Fruit fly (Drosophila melanogaster) whole organism, embryonic: ENCODE data around the gene Zpr1.

Experiments used
- ATbp ChIP-seq: fragments of 200-800 bp; sonication (Bioruptor generic); optimal IDR thresholded peaks from 2 replicates; lab custom pipeline; 2017; ENCODE audit warnings: missing biosample characterization, mild to moderate bottlenecking, missing genetic modification characterization, missing genetic modification reagents
- Aef1 ChIP-seq: fragments of 200-800 bp; sonication (Bioruptor generic); IDR thresholded peaks from 3 replicates; pipeline ENCODE4 v1.3.6; 2022; ENCODE audit warnings: missing biosample characterization, missing genetic modification characterization
- Antp ChIP-seq: fragments of 200-800 bp; sonication (Bioruptor generic); optimal IDR thresholded peaks from 3 replicates; lab custom pipeline; 2016; ENCODE audit warnings: missing biosample characterization, missing genetic modification characterization
- Atf6 ChIP-seq: fragments of 200-800 bp; sonication (Bioruptor generic); IDR thresholded peaks from 2 replicates; pipeline ENCODE4 v1.3.6; 2022; ENCODE audit warnings: missing biosample characterization, missing genetic modification characterization
- BtbVII ChIP-seq: fragments of 200-800 bp; sonication (Bioruptor generic); optimal IDR thresholded peaks from 3 replicates; lab custom pipeline; 2017; ENCODE audit warnings: missing biosample characterization, mild to moderate bottlenecking, missing genetic modification characterization
- CG10267 ChIP-seq: fragments of 200-800 bp; sonication (Bioruptor generic); optimal IDR thresholded peaks from 2 replicates; lab custom pipeline; 2018; ENCODE audit warnings: missing biosample characterization, mild to moderate bottlenecking, missing genetic modification characterization, moderate library complexity
- CG10366 ChIP-seq: fragments of 200-800 bp; sonication (Bioruptor generic); IDR thresholded peaks from 2 replicates; pipeline ENCODE4 v1.3.6; 2022; ENCODE audit warnings: missing biosample characterization, missing genetic modification characterization
- CG10979 ChIP-seq: fragments of 200-800 bp; sonication (Bioruptor generic); optimal IDR thresholded peaks from 2 replicates; lab custom pipeline; 2018; ENCODE audit warnings: missing biosample characterization, mild to moderate bottlenecking, missing genetic modification characterization, moderate library complexity
- CG11560 ChIP-seq: fragments of 200-800 bp; sonication (Bioruptor generic); IDR thresholded peaks from 3 replicates; pipeline ENCODE4 v1.3.6; 2022; ENCODE audit warnings: missing biosample characterization, missing genetic modification characterization
- CG11696 ChIP-seq: fragments of 200-800 bp; sonication (Bioruptor generic); IDR thresholded peaks from 2 replicates; pipeline ENCODE4 v1.3.6; 2022; ENCODE audit warnings: missing biosample characterization, missing genetic modification characterization
- CG14667 ChIP-seq: fragments of 200-800 bp; sonication (Bioruptor generic); IDR thresholded peaks from 2 replicates; pipeline ENCODE4 v1.3.6; 2022; ENCODE audit warnings: missing biosample characterization, missing genetic modification characterization
- CG14860 ChIP-seq: fragments of 200-800 bp; sonication (Bioruptor generic); IDR thresholded peaks from 3 replicates; pipeline ENCODE4 v1.3.6; 2022; ENCODE audit warnings: missing biosample characterization, missing genetic modification characterization; ENCODE audit not compliant: partially characterized antibody
- CG16863 ChIP-seq: fragments of 200-800 bp; sonication (Bioruptor generic); optimal IDR thresholded peaks from 3 replicates; lab custom pipeline; 2016; ENCODE audit warnings: missing biosample characterization, missing genetic modification characterization
- CG17359 ChIP-seq: fragments of 200-800 bp; sonication (Bioruptor generic); optimal IDR thresholded peaks from 3 replicates; lab custom pipeline; 2018; ENCODE audit warnings: missing biosample characterization, mild to moderate bottlenecking, missing genetic modification characterization, moderate library complexity
- CG17385 ChIP-seq: fragments of 200-800 bp; sonication (Bioruptor generic); optimal IDR thresholded peaks from 3 replicates; lab custom pipeline; 2018; ENCODE audit warnings: missing biosample characterization, mild to moderate bottlenecking, missing genetic modification characterization
- CG17829 ChIP-seq: fragments of 200-800 bp; optimal IDR thresholded peaks from 2 replicates; lab custom pipeline; 2019; ENCODE audit warnings: missing biosample characterization, mild to moderate bottlenecking, missing genetic modification characterization, moderate library complexity
- CG5245 ChIP-seq: fragments of 200-800 bp; sonication (Bioruptor generic); optimal IDR thresholded peaks from 3 replicates; lab custom pipeline; 2016; ENCODE audit warnings: missing biosample characterization, missing genetic modification characterization
- CG6254 ChIP-seq: fragments of 200-800 bp; sonication (Bioruptor generic); optimal IDR thresholded peaks from 3 replicates; lab custom pipeline; 2017; ENCODE audit warnings: mild to moderate bottlenecking, missing biosample characterization, missing genetic modification reagents, missing genetic modification characterization
- CG6683 ChIP-seq: fragments of 200-800 bp; sonication (Bioruptor generic); optimal IDR thresholded peaks from 2 replicates; lab custom pipeline; 2017; ENCODE audit warnings: missing biosample characterization, mild to moderate bottlenecking, missing genetic modification characterization, missing genetic modification reagents
- CG6689 ChIP-seq: fragments of 200-800 bp; sonication (Bioruptor generic); IDR thresholded peaks from 2 replicates; pipeline ENCODE4 v1.3.6; 2022; ENCODE audit warnings: missing biosample characterization, missing genetic modification characterization
- CG6854 ChIP-seq: fragments of 200-800 bp; sonication (Bioruptor generic); optimal IDR thresholded peaks from 3 replicates; lab custom pipeline; 2017; ENCODE audit warnings: missing biosample characterization, mild to moderate bottlenecking, missing genetic modification characterization
- CG8290 ChIP-seq, 3 experiments: fragments of 200-800 bp; sonication (Bioruptor generic); optimal IDR thresholded peaks; 2 replicates each; lab custom pipeline; 2016 to 2019; ENCODE audit warnings: missing biosample characterization in 3 of 3, missing genetic modification characterization in 3 of 3, mild to moderate bottlenecking in 2 of 3, moderate library complexity in 1 of 3
- CG8388 ChIP-seq: fragments of 200-800 bp; sonication (Bioruptor generic); optimal IDR thresholded peaks from 2 replicates; lab custom pipeline; 2019; ENCODE audit warnings: missing biosample characterization, mild to moderate bottlenecking, missing genetic modification characterization, moderate library complexity
- CG8478 ChIP-seq: fragments of >200 bp; optimal IDR thresholded peaks from 2 replicates; lab custom pipeline; 2018
- CG9817 ChIP-seq: fragments of 200-800 bp; sonication (Bioruptor generic); optimal IDR thresholded peaks from 2 replicates; lab custom pipeline; 2018; ENCODE audit warnings: missing biosample characterization, mild to moderate bottlenecking, missing genetic modification characterization, moderate library complexity
- GATAe ChIP-seq: fragments of 200-800 bp; sonication (Bioruptor generic); conservative IDR thresholded peaks from 2 replicates; pipeline ENCODE4 v1.3.6; 2022; ENCODE audit warnings: missing biosample characterization, missing genetic modification characterization
- HLH3B ChIP-seq: fragments of 200-800 bp; sonication (Bioruptor generic); IDR thresholded peaks from 2 replicates; pipeline ENCODE4 v1.3.6; 2022; ENCODE audit warnings: missing biosample characterization, missing genetic modification characterization
- Lpt ChIP-seq: fragments of >200 bp; optimal IDR thresholded peaks from 2 replicates; lab custom pipeline; 2018; ENCODE audit warnings: missing biosample characterization, missing genetic modification characterization
- Meics ChIP-seq: fragments of 200-800 bp; sonication (Bioruptor generic); optimal IDR thresholded peaks from 2 replicates; lab custom pipeline; 2017; ENCODE audit warnings: missing biosample characterization, mild to moderate bottlenecking, missing genetic modification characterization
- Mes4 ChIP-seq: fragments of 200-800 bp; sonication (Bioruptor generic); optimal IDR thresholded peaks from 2 replicates; lab custom pipeline; 2016; ENCODE audit warnings: missing biosample characterization, missing genetic modification characterization
- NC2β ChIP-seq: fragments of 200-800 bp; sonication (Bioruptor generic); optimal IDR thresholded peaks from 2 replicates; lab custom pipeline; 2016; ENCODE audit warnings: missing biosample characterization, missing genetic modification characterization
- Sry-δ ChIP-seq: fragments of 200-800 bp; sonication (Bioruptor generic); optimal IDR thresholded peaks from 2 replicates; lab custom pipeline; 2016; ENCODE audit warnings: missing biosample characterization, missing genetic modification characterization
- bowl ChIP-seq: fragments of 200-800 bp; sonication (Bioruptor generic); IDR thresholded peaks from 2 replicates; pipeline ENCODE4 v1.3.6; 2022; ENCODE audit warnings: missing biosample characterization, missing genetic modification characterization
- br ChIP-seq: fragments of >200 bp; optimal IDR thresholded peaks from 2 replicates; lab custom pipeline; 2017
- danr ChIP-seq: fragments of 200-800 bp; sonication (Bioruptor generic); IDR thresholded peaks from 2 replicates; pipeline ENCODE4 v1.3.6; 2022; ENCODE audit warnings: missing biosample characterization, missing genetic modification characterization
- esg ChIP-seq: fragments of 200-800 bp; sonication (Bioruptor generic); conservative IDR thresholded peaks from 2 replicates; pipeline ENCODE4 v1.3.6; 2022; ENCODE audit warnings: missing biosample characterization, missing genetic modification characterization
- eve ChIP-seq, 2 experiments: fragments of >200 bp; optimal IDR thresholded peaks; 2 replicates each; lab custom pipeline; 2017; ENCODE audit warnings: missing biosample characterization in 2 of 2, missing genetic modification characterization in 2 of 2
- fd3F ChIP-seq: fragments of 200-800 bp; sonication (Bioruptor generic); optimal IDR thresholded peaks from 2 replicates; lab custom pipeline; 2018; ENCODE audit warnings: missing biosample characterization, mild to moderate bottlenecking, missing genetic modification characterization, moderate library complexity
- gce ChIP-seq: fragments of 200-800 bp; sonication (Bioruptor generic); IDR thresholded peaks from 3 replicates; pipeline ENCODE4 v1.3.6; 2022; ENCODE audit warnings: missing biosample characterization, missing genetic modification characterization
- grn ChIP-seq: fragments of 200-800 bp; sonication (Bioruptor generic); optimal IDR thresholded peaks from 3 replicates; lab custom pipeline; 2017; ENCODE audit warnings: missing biosample characterization, missing genetic modification characterization
- her ChIP-seq: fragments of 200-800 bp; sonication (Bioruptor generic); optimal IDR thresholded peaks from 2 replicates; lab custom pipeline; 2016; ENCODE audit warnings: missing biosample characterization, missing genetic modification characterization
- insv ChIP-seq, 2 experiments: fragments of 200-800 bp; sonication (Bioruptor generic); optimal IDR thresholded peaks; 3 replicates each; lab custom pipeline; 2016 to 2018; ENCODE audit warnings: missing biosample characterization in 2 of 2, missing genetic modification characterization in 2 of 2
- kay ChIP-seq: fragments of 200-800 bp; sonication (Bioruptor generic); optimal IDR thresholded peaks from 2 replicates; lab custom pipeline; 2016; ENCODE audit warnings: missing biosample characterization, missing genetic modification characterization
- lmd ChIP-seq: fragments of 200-800 bp; sonication (Bioruptor generic); IDR thresholded peaks from 2 replicates; pipeline ENCODE4 v1.3.6; 2022; ENCODE audit warnings: missing biosample characterization, missing genetic modification characterization
- phol ChIP-seq: fragments of 200-800 bp; sonication (Bioruptor generic); optimal IDR thresholded peaks from 3 replicates; lab custom pipeline; 2018; ENCODE audit warnings: missing biosample characterization, mild to moderate bottlenecking, missing genetic modification characterization, moderate library complexity
- pita ChIP-seq: fragments of 200-800 bp; sonication (Bioruptor generic); optimal IDR thresholded peaks from 2 replicates; lab custom pipeline; 2017; ENCODE audit warnings: missing biosample characterization, mild to moderate bottlenecking, missing genetic modification characterization
- run ChIP-seq: fragments of 200-800 bp; sonication (Bioruptor generic); optimal IDR thresholded peaks from 3 replicates; lab custom pipeline; 2018; ENCODE audit warnings: missing biosample characterization, mild to moderate bottlenecking, missing genetic modification characterization
- slou ChIP-seq: fragments of 200-800 bp; sonication (Bioruptor generic); optimal IDR thresholded peaks from 3 replicates; lab custom pipeline; 2016; ENCODE audit warnings: missing biosample characterization, missing genetic modification characterization
- sug ChIP-seq: fragments of 200-800 bp; optimal IDR thresholded peaks from 2 replicates; lab custom pipeline; 2019; ENCODE audit warnings: missing biosample characterization, mild to moderate bottlenecking, missing genetic modification characterization, moderate library complexity
- ttk ChIP-seq: fragments of 200-800 bp; sonication (Bioruptor generic); IDR thresholded peaks from 2 replicates; pipeline ENCODE4 v2.1.2; 2022; ENCODE audit warnings: missing biosample characterization, missing genetic modification characterization
- unc-4 ChIP-seq: fragments of 200-800 bp; sonication (Bioruptor generic); IDR thresholded peaks from 2 replicates; pipeline ENCODE4 v1.3.6; 2022; ENCODE audit warnings: missing biosample characterization, missing genetic modification characterization; ENCODE audit not compliant: partially characterized antibody
- vfl ChIP-seq: fragments of 200-800 bp; sonication (Bioruptor generic); optimal IDR thresholded peaks from 2 replicates; lab custom pipeline; 2016; ENCODE audit warnings: missing biosample characterization, missing genetic modification characterization

Gene Zpr1

dm6 chrX:9141219-9141618 lies 20.7 kb downstream of the Zpr1 start (continued):
- TF ChIP-seq CG11696 (GFP tag; lab: Robert Waterston, UW) (peak; percentile 38; the same call in 1 of the 2 replicates), vfl (GFP tag; lab: Kevin White, UChicago) (peak; percentile 46), BtbVII (peak; percentile 18), HLH3B (peak; percentile 88), CG17385 (no peak), CG5245 (peak; percentile 57), fd3F (GFP tag; lab: Kevin White, UChicago) (peak; percentile 28), CG10366 (GFP tag; lab: Robert Waterston, UW) (peak; percentile 81), CG6683 (GFP tag; lab: Kevin White, UChicago) (peak; percentile 20), CG17359 (peak; percentile 68), Atf6 (GFP tag; lab: Robert Waterston, UW) (peak; percentile 68), insv (GFP tag; optimal IDR thresholded peaks at IDR 0.05; lab: Kevin White, UChicago) (peak in 1 of 2 experiments; percentile 21), unc-4 (GFP tag; lab: Robert Waterston, UW) (no peak), bowl (GFP tag; lab: Robert Waterston, UW) (0 out of 2 replicates have a peak, but pooled peaks have one; percentile 48), lmd (GFP tag; lab: Robert Waterston, UW) (peak; percentile 86), run (tag; lab: Kevin White, UChicago) (peak; percentile 22), CG8478 (lab: Kevin White, UChicago) (no peak), esg (peak; percentile 74), CG11560 (tag; lab: Robert Waterston, UW) (peak; percentile 65; the same call in 2 of the 3 replicates), Mes4 (GFP tag; lab: Kevin White, UChicago) (peak; percentile 25), GATAe (GFP tag; lab: Robert Waterston, UW) (no peak), slou (GFP tag; lab: Kevin White, UChicago) (no peak), her (GFP tag; lab: Kevin White, UChicago) (peak; percentile 56), CG10267 (tag; lab: Kevin White, UChicago) (peak; percentile 57), ATbp (GFP tag; lab: Kevin White, UChicago) (peak; percentile 74), Meics (GFP tag; lab: Kevin White, UChicago) (peak; percentile 69), CG8290 (GFP tag; optimal IDR thresholded peaks at IDR 0.05; lab: Kevin White, UChicago) (peak; percentile 61), CG8290 (tag; optimal IDR thresholded peaks at IDR 0.05; lab: Kevin White, UChicago) (peak in 1 of 2 experiments; percentile 8), br (lab: Kevin White, UChicago) (no peak), grn (peak; percentile 31), CG8388 (GFP tag; lab: Kevin White, UChicago) (peak; percentile 48), CG16863 (GFP tag; lab: Kevin White, UChicago) (peak; percentile 73), Sry-δ (GFP tag; lab: Kevin White, UChicago) (peak; percentile 39), CG9817 (peak; percentile 51), CG14860 (GFP tag; lab: Robert Waterston, UW) (no peak), eve (GFP tag; optimal IDR thresholded peaks at IDR 0.05; lab: Kevin White, UChicago) (no peak), NC2β (GFP tag; lab: Kevin White, UChicago) (peak; percentile 72), CG17829 (tag; lab: Kevin White, UChicago) (peak; percentile 70), kay (GFP tag; lab: Kevin White, UChicago) (peak; percentile 21), phol (tag; lab: Kevin White, UChicago) (peak; percentile 72), danr (GFP tag; lab: Robert Waterston, UW) (peak; percentile 66), Lpt (no peak), CG6254 (GFP tag; lab: Kevin White, UChicago) (peak; percentile 40), pita (no peak), CG14667 (GFP tag; lab: Robert Waterston, UW) (peak; percentile 88), sug (tag; lab: Kevin White, UChicago) (peak; percentile 21), gce (peak; percentile 64; the same call in 2 of the 3 replicates), CG10979 (peak; percentile 76), Aef1 (GFP tag; lab: Robert Waterston, UW) (peak; percentile 75), Antp (GFP tag; lab: Kevin White, UChicago) (peak; percentile 86), ttk (GFP tag; lab: Robert Waterston, UW) (peak; percentile 83), CG6854 (GFP tag; lab: Kevin White, UChicago) (peak; percentile 29), CG6689 (GFP tag; lab: Robert Waterston, UW) (peak; percentile 82)
